Worm (Caenorhabditis elegans) whole organism, young adult: ENCODE data around the gene rsp-6.
A peak's percentile ranks its signal among the peaks of the same experiment; 100 is the strongest.

Experiments used
- B0019.2 ChIP-seq: fragments of 200-800 bp; sonication (Bioruptor generic); conservative IDR thresholded peaks from 2 replicates; pipeline ENCODE4 v1.3.6; 2022; ENCODE audit warnings: missing genetic modification reagents, missing genetic modification characterization, missing compliant biosample characterization
- B0336.3 ChIP-seq: fragments of 200-800 bp; sonication (Bioruptor generic); IDR thresholded peaks from 2 replicates; pipeline ENCODE4 v1.3.6; 2022; ENCODE audit warnings: missing genetic modification characterization, missing compliant biosample characterization
- F33H1.4 ChIP-seq: fragments of 200-800 bp; sonication (Bioruptor generic); IDR thresholded peaks from 2 replicates; pipeline ENCODE4 v1.3.6; 2022; ENCODE audit warnings: missing genetic modification reagents, missing genetic modification characterization, missing compliant biosample characterization
- F39B2.1 ChIP-seq: fragments of 200-800 bp; sonication (Bioruptor generic); IDR thresholded peaks from 2 replicates; pipeline ENCODE4 v1.3.6; 2022; ENCODE audit warnings: missing genetic modification reagents, missing genetic modification characterization, missing compliant biosample characterization
- F49E8.2 ChIP-seq: sonication (generic microtip); optimal IDR thresholded peaks from 3 replicates; lab custom pipeline; 2017; ENCODE audit warnings: missing genetic modification characterization, mild to moderate bottlenecking, missing compliant biosample characterization, antibody characterized with exemption, moderate library complexity; ENCODE audit not compliant: insufficient read depth
- F57A8.1 ChIP-seq: fragments of 200-800 bp; sonication (Bioruptor generic); optimal IDR thresholded peaks from 2 replicates; lab custom pipeline; 2018; ENCODE audit warnings: mild to moderate bottlenecking, missing genetic modification characterization, moderate library complexity, missing compliant biosample characterization
- K11D2.4 ChIP-seq: fragments of 200-800 bp; sonication (Bioruptor generic); IDR thresholded peaks from 2 replicates; pipeline ENCODE4 v1.3.6; 2022; ENCODE audit warnings: missing genetic modification reagents, missing genetic modification characterization, missing compliant biosample characterization
- Y95B8A.8 ChIP-seq: fragments of 200-800 bp; sonication (Bioruptor generic); IDR thresholded peaks from 2 replicates; pipeline ENCODE4 v1.3.6; 2022; ENCODE audit warnings: missing genetic modification reagents, missing genetic modification characterization, missing compliant biosample characterization
- ZK185.1 ChIP-seq: sonication (generic microtip); optimal IDR thresholded peaks from 2 replicates; lab custom pipeline; 2016; ENCODE audit warnings: mild to moderate bottlenecking, missing genetic modification characterization, missing compliant biosample characterization; ENCODE audit not compliant: poor library complexity, severe bottlenecking
- ama-1 ChIP-seq, 3 experiments: fragments of 150-350 bp in 1 of 3; sonication (generic microtip) in 2 of 3; optimal IDR thresholded peaks; 2 replicates each; lab custom pipeline; 2014 to 2018; ENCODE audit warnings: missing biosample characterization in 2 of 3, missing genetic modification characterization in 2 of 3, missing genetic modification reagents in 2 of 3
- aptf-2 ChIP-seq: fragments of 200-800 bp; sonication (Bioruptor generic); conservative IDR thresholded peaks from 2 replicates; pipeline ENCODE4 v1.3.6; 2022; ENCODE audit warnings: missing genetic modification reagents, missing genetic modification characterization, missing compliant biosample characterization
- attf-5 ChIP-seq: fragments of 200-800 bp; sonication (Bioruptor generic); optimal IDR thresholded peaks from 2 replicates; lab custom pipeline; 2018; ENCODE audit warnings: mild to moderate bottlenecking, missing genetic modification characterization, missing compliant biosample characterization
- bed-1 ChIP-seq: fragments of 200-800 bp; sonication (Bioruptor generic); IDR thresholded peaks from 2 replicates; pipeline ENCODE4 v1.3.6; 2022; ENCODE audit warnings: missing genetic modification reagents, missing genetic modification characterization, missing compliant biosample characterization
- cebp-1 ChIP-seq, 2 experiments: fragments of 200-800 bp in 1 of 2; sonication (Bioruptor generic) in 1 of 2; sonication (generic microtip) in 1 of 2; IDR thresholded peaks in 1 of 2; optimal IDR thresholded peaks in 1 of 2; 2 replicates each; pipeline versions ENCODE4 v1.3.6 to Lab custom; 2017 to 2022; ENCODE audit warnings: missing compliant biosample characterization in 2 of 2, missing genetic modification characterization in 2 of 2, mild to moderate bottlenecking in 1 of 2, missing genetic modification reagents in 1 of 2, moderate library complexity in 1 of 2
- ceh-100 ChIP-seq: fragments of 200-800 bp; sonication (Bioruptor generic); IDR thresholded peaks from 2 replicates; pipeline ENCODE4 v1.3.6; 2022; ENCODE audit warnings: missing genetic modification reagents, missing genetic modification characterization, missing compliant biosample characterization
- ceh-79 ChIP-seq: sonication (generic microtip); optimal IDR thresholded peaks from 2 replicates; lab custom pipeline; 2017; ENCODE audit warnings: mild to moderate bottlenecking, missing genetic modification characterization, missing compliant biosample characterization
- dox-1 ChIP-seq: fragments of 200-800 bp; sonication (Bioruptor generic); IDR thresholded peaks from 2 replicates; pipeline ENCODE4 v1.3.6; 2022; ENCODE audit warnings: missing genetic modification reagents, missing genetic modification characterization, missing compliant biosample characterization
- ekl-4 ChIP-seq: fragments of 200-800 bp; sonication (Bioruptor generic); IDR thresholded peaks from 2 replicates; pipeline ENCODE4 v1.3.6; 2022; ENCODE audit warnings: missing genetic modification reagents, missing genetic modification characterization, missing compliant biosample characterization
- fkh-3 ChIP-seq: sonication (generic microtip); optimal IDR thresholded peaks from 2 replicates; lab custom pipeline; 2016; ENCODE audit warnings: mild to moderate bottlenecking, missing genetic modification characterization, missing compliant biosample characterization
- hlh-12 ChIP-seq: sonication (generic microtip); optimal IDR thresholded peaks from 2 replicates; lab custom pipeline; 2016; ENCODE audit warnings: missing genetic modification characterization, missing compliant biosample characterization
- hrde-1 ChIP-seq: sonication (generic microtip); optimal IDR thresholded peaks from 2 replicates; lab custom pipeline; 2016; ENCODE audit warnings: missing genetic modification characterization, mild to moderate bottlenecking, missing compliant biosample characterization, moderate library complexity, missing genotype, missing genetic modification reagents, borderline replicate concordance
- lag-1 ChIP-seq: fragments of 200-800 bp; sonication (Bioruptor generic); IDR thresholded peaks from 2 replicates; pipeline ENCODE4 v1.3.6; 2022; ENCODE audit warnings: missing genetic modification reagents, missing genetic modification characterization, missing compliant biosample characterization
- lin-40 ChIP-seq: sonication (generic microtip); optimal IDR thresholded peaks from 2 replicates; lab custom pipeline; 2016; ENCODE audit warnings: missing genetic modification characterization, mild to moderate bottlenecking, missing compliant biosample characterization, missing genotype, missing genetic modification reagents
- lir-1 ChIP-seq: fragments of 200-800 bp; sonication (Bioruptor generic); conservative IDR thresholded peaks from 2 replicates; pipeline ENCODE4 v1.3.6; 2022; ENCODE audit warnings: missing genetic modification reagents, missing genetic modification characterization, missing compliant biosample characterization
- lsl-1 ChIP-seq: fragments of 200-800 bp; sonication (Bioruptor generic); optimal IDR thresholded peaks from 2 replicates; lab custom pipeline; 2018; ENCODE audit warnings: mild to moderate bottlenecking, missing genetic modification characterization, moderate library complexity, missing compliant biosample characterization
- madf-3 ChIP-seq: fragments of 200-800 bp; sonication (Bioruptor generic); IDR thresholded peaks from 2 replicates; pipeline ENCODE4 v1.3.6; 2022; ENCODE audit warnings: missing genetic modification reagents, missing genetic modification characterization, missing compliant biosample characterization
- madf-6 ChIP-seq: fragments of 200-800 bp; sonication (Bioruptor generic); IDR thresholded peaks from 2 replicates; pipeline ENCODE4 v1.3.6; 2022; ENCODE audit warnings: missing genetic modification reagents, missing genetic modification characterization, missing compliant biosample characterization
- mcd-1 ChIP-seq: fragments of 200-800 bp; sonication (Bioruptor generic); IDR thresholded peaks from 2 replicates; pipeline ENCODE4 v1.3.6; 2022; ENCODE audit warnings: missing genetic modification reagents, missing genetic modification characterization, missing compliant biosample characterization
- nfyb-1 ChIP-seq: fragments of 200-800 bp; sonication (Bioruptor generic); IDR thresholded peaks from 2 replicates; pipeline ENCODE4 v1.3.6; 2022; ENCODE audit warnings: missing genetic modification reagents, missing genetic modification characterization, missing compliant biosample characterization
- nhr-179 ChIP-seq: sonication (generic microtip); optimal IDR thresholded peaks from 2 replicates; lab custom pipeline; 2016; ENCODE audit warnings: mild to moderate bottlenecking, missing genetic modification characterization, missing compliant biosample characterization
- nhr-27 ChIP-seq: fragments of 200-800 bp; sonication (Bioruptor generic); optimal IDR thresholded peaks from 2 replicates; lab custom pipeline; 2018; ENCODE audit warnings: mild to moderate bottlenecking, missing genetic modification characterization, moderate library complexity, missing compliant biosample characterization
- nhr-90 ChIP-seq: sonication (generic microtip); optimal IDR thresholded peaks from 2 replicates; lab custom pipeline; 2016; ENCODE audit warnings: missing genotype, mild to moderate bottlenecking, missing genetic modification characterization, missing compliant biosample characterization
- repo-1 ChIP-seq: sonication (generic microtip); optimal IDR thresholded peaks from 2 replicates; lab custom pipeline; 2017; ENCODE audit warnings: mild to moderate bottlenecking, missing genetic modification characterization, missing compliant biosample characterization
- sea-2 ChIP-seq: fragments of 200-800 bp; sonication (Bioruptor generic); IDR thresholded peaks from 2 replicates; pipeline ENCODE4 v1.3.6; 2022; ENCODE audit warnings: missing genetic modification characterization, missing compliant biosample characterization
- snpc-1.3 ChIP-seq: sonication (generic microtip); optimal IDR thresholded peaks from 2 replicates; lab custom pipeline; 2017; ENCODE audit warnings: missing genetic modification characterization, mild to moderate bottlenecking, missing compliant biosample characterization, antibody characterized with exemption, moderate library complexity, missing genotype, missing genetic modification reagents; ENCODE audit not compliant: insufficient read depth
- snpc-4 ChIP-seq, 5 experiments: fragments of 150-350 bp in 1 of 5; sonication (generic microtip) in 4 of 5; optimal IDR thresholded peaks; 2 replicates each; lab custom pipeline; 2014 to 2018; ENCODE audit warnings: missing genetic modification characterization in 5 of 5, missing biosample characterization in 3 of 5, antibody characterized with exemption in 2 of 5, mild to moderate bottlenecking in 2 of 5, missing compliant biosample characterization in 2 of 5, missing genotype in 2 of 5, moderate library complexity in 2 of 5, missing genetic modification reagents in 1 of 5
- sptf-2 ChIP-seq: fragments of 200-800 bp; sonication (Bioruptor generic); optimal IDR thresholded peaks from 2 replicates; lab custom pipeline; 2018; ENCODE audit warnings: mild to moderate bottlenecking, missing genetic modification characterization, missing compliant biosample characterization
- tbp1 ChIP-seq: fragments of 200-800 bp; sonication (Bioruptor generic); optimal IDR thresholded peaks from 2 replicates; lab custom pipeline; 2018; ENCODE audit warnings: mild to moderate bottlenecking, missing genetic modification characterization, missing compliant biosample characterization
- tlf-1 ChIP-seq: fragments of 200-800 bp; sonication (Bioruptor generic); optimal IDR thresholded peaks from 2 replicates; lab custom pipeline; 2018; ENCODE audit warnings: mild to moderate bottlenecking, missing genetic modification characterization, missing compliant biosample characterization
- xnd-1 ChIP-seq: sonication (generic microtip); optimal IDR thresholded peaks from 2 replicates; lab custom pipeline; 2016; ENCODE audit warnings: missing genotype, missing genetic modification reagents, missing genetic modification characterization, missing compliant biosample characterization
- zfh-2 ChIP-seq: fragments of 200-800 bp; sonication (Bioruptor generic); conservative IDR thresholded peaks from 2 replicates; pipeline ENCODE4 v1.3.6; 2022; ENCODE audit warnings: missing genetic modification reagents, missing genetic modification characterization, missing compliant biosample characterization
- ztf-28 ChIP-seq: fragments of 200-800 bp; sonication (Bioruptor generic); IDR thresholded peaks from 2 replicates; pipeline ENCODE4 v1.3.6; 2022; ENCODE audit warnings: missing genetic modification reagents, missing genetic modification characterization, missing compliant biosample characterization

rsp-6 gene

ce11 chrIV:7789521-7789949, 1.5 kb downstream of the rsp-6 start, which contains the start of gene imp-3 (continued):
- TF ChIP-seq zfh-2 (no peak), cebp-1 (GFP tag; IDR thresholded peaks at IDR 0.05; lab: Robert Waterston, UW) (no peak), cebp-1 (tag; optimal IDR thresholded peaks at IDR 0.05; lab: Kevin White, UChicago) (peak; percentile 76), tlf-1 (GFP tag; lab: Kevin White, UChicago) (peak; percentile 53), repo-1 (tag; lab: Kevin White, UChicago) (peak; percentile 56), dox-1 (peak; percentile 68; the same call in 1 of the 2 replicates), fkh-3 (tag; lab: Kevin White, UChicago) (no peak), nhr-27 (tag; lab: Kevin White, UChicago) (no peak), sea-2 (GFP tag; lab: Robert Waterston, UW) (no peak), ekl-4 (GFP tag; lab: Robert Waterston, UW) (peak; percentile 83), K11D2.4 (peak; percentile 61), B0019.2 (GFP tag; lab: Robert Waterston, UW) (no peak), F49E8.2 (tag; lab: Kevin White, UChicago) (peak; percentile 81), lsl-1 (GFP tag; lab: Kevin White, UChicago) (peak; percentile 9), xnd-1 (tag; lab: Kevin White, UChicago) (peak; percentile 23), hrde-1 (tag; lab: Kevin White, UChicago) (peak; percentile 70), madf-3 (0 out of 2 replicates have a peak, but pooled peaks have one; percentile 40)

ce11 chrIV:7785506-7786065, 5.4 kb downstream of the rsp-6 start, which contains the start of gene tag-322:
tag-322 (minus strand) TSS chrIV:7785556.
- TF ChIP-seq F57A8.1 (GFP tag; lab: Kevin White, UChicago): no peak
- TF ChIP-seq madf-3: no peak
- TF ChIP-seq lin-40: peak; percentile 41
- no peak for TF ChIP-seq hlh-12 (tag; lab: Kevin White, UChicago)
- no peak for TF ChIP-seq sptf-2 (GFP tag; lab: Kevin White, UChicago)
- 0 out of 2 replicates have a peak, but pooled peaks have one; percentile 24 for TF ChIP-seq ceh-100 (GFP tag; lab: Robert Waterston, UW)
- peak; percentile 58 for TF ChIP-seq snpc-1.3 (tag; lab: Kevin White, UChicago)
- no peak for TF ChIP-seq bed-1 (GFP tag; lab: Robert Waterston, UW)
- TF ChIP-seq ama-1 (optimal IDR thresholded peaks at IDR 0.05; lab: Kevin White, UChicago): no peak
- TF ChIP-seq ama-1 (GFP tag; optimal IDR thresholded peaks at IDR 0.05; lab: Kevin White, UChicago): no peak
- TF ChIP-seq nfyb-1 (GFP tag; lab: Robert Waterston, UW): peak; percentile 62; the same call in 1 of the 2 replicates
- no peak for TF ChIP-seq nhr-90
- TF ChIP-seq lsl-1 (GFP tag; lab: Kevin White, UChicago): peak; percentile 19
- TF ChIP-seq attf-5 (GFP tag; lab: Kevin White, UChicago): peak; percentile 19
- TF ChIP-seq ztf-28 (GFP tag; lab: Robert Waterston, UW): no peak
- TF ChIP-seq F33H1.4: peak; percentile 47; the same call in 1 of the 2 replicates
- TF ChIP-seq B0336.3: 0 out of 2 replicates have a peak, but pooled peaks have one; percentile 39
- TF ChIP-seq cebp-1 (GFP tag; IDR thresholded peaks at IDR 0.05; lab: Robert Waterston, UW): no peak
- TF ChIP-seq cebp-1 (tag; optimal IDR thresholded peaks at IDR 0.05; lab: Kevin White, UChicago): peak; percentile 41
- no peak for TF ChIP-seq sea-2 (GFP tag; lab: Robert Waterston, UW)
- peak; percentile 35 for TF ChIP-seq ZK185.1 (tag; lab: Kevin White, UChicago)
- no peak for TF ChIP-seq lir-1 (GFP tag; lab: Robert Waterston, UW)
- TF ChIP-seq nhr-179 (tag; lab: Kevin White, UChicago): no peak
- TF ChIP-seq tbp1 (GFP tag; lab: Kevin White, UChicago): peak; percentile 16
- no peak for TF ChIP-seq Y95B8A.8 (GFP tag; lab: Robert Waterston, UW)
- TF ChIP-seq mcd-1 (GFP tag; lab: Robert Waterston, UW): peak; percentile 93
- no peak for TF ChIP-seq aptf-2 (GFP tag; lab: Robert Waterston, UW)
- TF ChIP-seq dox-1: 0 out of 2 replicates have a peak, but pooled peaks have one; percentile 26
- TF ChIP-seq ekl-4 (GFP tag; lab: Robert Waterston, UW): peak; percentile 50; the same call in 1 of the 2 replicates
- TF ChIP-seq K11D2.4: no peak
- no peak for TF ChIP-seq F39B2.1 (GFP tag; lab: Robert Waterston, UW)
- peak; percentile 59 for TF ChIP-seq madf-6 (GFP tag; lab: Robert Waterston, UW)
- TF ChIP-seq ceh-79 (tag; lab: Kevin White, UChicago): no peak
- no peak for TF ChIP-seq snpc-4 (GFP tag; optimal IDR thresholded peaks at IDR 0.05; lab: Kevin White, UChicago)
- TF ChIP-seq snpc-4 (tag; optimal IDR thresholded peaks at IDR 0.05; lab: Kevin White, UChicago): peak in 2 of 4 experiments; percentile 19 to 42
- no peak for TF ChIP-seq lag-1
